Fruit fly (Drosophila melanogaster) whole organism, embryonic: Measurements from ENCODE around the gene Ubi-p63E.
A peak's percentile ranks its signal among the peaks of the same experiment; 100 is the strongest.

Experiments used
- B-H2 ChIP-seq: fragments of 200-800 bp; sonication (Bioruptor generic); optimal IDR thresholded peaks from 2 replicates; lab custom pipeline; 2018; ENCODE audit warnings: missing biosample characterization, mild to moderate bottlenecking, missing genetic modification characterization
- Bgb ChIP-seq: fragments of 200-800 bp; sonication (Bioruptor generic); IDR thresholded peaks from 2 replicates; pipeline ENCODE4 v1.3.6; 2022; ENCODE audit warnings: missing biosample characterization, missing genetic modification characterization; ENCODE audit not compliant: partially characterized antibody
- CG1024 ChIP-seq: fragments of 200-800 bp; sonication (Bioruptor generic); IDR thresholded peaks from 2 replicates; pipeline ENCODE4 v1.3.6; 2022; ENCODE audit warnings: missing biosample characterization, missing genetic modification characterization
- CG10267 ChIP-seq: fragments of 200-800 bp; sonication (Bioruptor generic); optimal IDR thresholded peaks from 2 replicates; lab custom pipeline; 2018; ENCODE audit warnings: missing biosample characterization, mild to moderate bottlenecking, missing genetic modification characterization, moderate library complexity
- CG14667 ChIP-seq: fragments of 200-800 bp; sonication (Bioruptor generic); IDR thresholded peaks from 2 replicates; pipeline ENCODE4 v1.3.6; 2022; ENCODE audit warnings: missing biosample characterization, missing genetic modification characterization
- CG17328 ChIP-seq: fragments of 200-800 bp; sonication (Bioruptor generic); IDR thresholded peaks from 2 replicates; pipeline ENCODE4 v1.3.6; 2022; ENCODE audit warnings: missing biosample characterization, missing genetic modification characterization
- CG18599 ChIP-seq: fragments of 200-800 bp; sonication (Bioruptor generic); optimal IDR thresholded peaks from 3 replicates; lab custom pipeline; 2017; ENCODE audit warnings: missing biosample characterization, missing genetic modification characterization, mild to moderate bottlenecking, moderate library complexity, missing genetic modification reagents
- CG2120 ChIP-seq: fragments of 200-800 bp; sonication (Bioruptor generic); optimal IDR thresholded peaks from 3 replicates; lab custom pipeline; 2016; ENCODE audit warnings: missing biosample characterization, missing genetic modification characterization
- CG2678 ChIP-seq: fragments of 200-800 bp; sonication (Bioruptor generic); optimal IDR thresholded peaks from 3 replicates; lab custom pipeline; 2019; ENCODE audit warnings: missing biosample characterization, mild to moderate bottlenecking, missing genetic modification characterization, moderate library complexity
- CG32532 ChIP-seq: fragments of 200-800 bp; sonication (Bioruptor generic); IDR thresholded peaks from 2 replicates; pipeline ENCODE4 v1.3.6; 2022; ENCODE audit warnings: missing biosample characterization, missing genetic modification characterization
- CG3281 ChIP-seq: fragments of 200-800 bp; sonication (Bioruptor generic); optimal IDR thresholded peaks from 3 replicates; lab custom pipeline; 2017; ENCODE audit warnings: missing biosample characterization, mild to moderate bottlenecking, missing genetic modification characterization
- CG3995 ChIP-seq: fragments of 200-800 bp; sonication (Bioruptor generic); optimal IDR thresholded peaks from 3 replicates; lab custom pipeline; 2016; ENCODE audit warnings: missing biosample characterization, missing genetic modification characterization
- CG4404 ChIP-seq: fragments of 200-800 bp; sonication (Bioruptor generic); IDR thresholded peaks from 2 replicates; pipeline ENCODE4 v1.3.6; 2022; ENCODE audit warnings: missing biosample characterization, missing genetic modification characterization
- CG4707 ChIP-seq: fragments of 200-800 bp; sonication (Bioruptor generic); optimal IDR thresholded peaks from 2 replicates; lab custom pipeline; 2018; ENCODE audit warnings: missing biosample characterization, mild to moderate bottlenecking, missing genetic modification characterization, moderate library complexity
- CG7556 ChIP-seq: fragments of 200-800 bp; sonication (Bioruptor generic); optimal IDR thresholded peaks from 2 replicates; lab custom pipeline; 2017; ENCODE audit warnings: missing biosample characterization, mild to moderate bottlenecking, missing genetic modification characterization
- CG8089 ChIP-seq: fragments of 200-800 bp; sonication (Bioruptor generic); optimal IDR thresholded peaks from 3 replicates; lab custom pipeline; 2016; ENCODE audit warnings: missing biosample characterization, missing genetic modification characterization
- CG8478 ChIP-seq: fragments of >200 bp; optimal IDR thresholded peaks from 2 replicates; lab custom pipeline; 2018
- CG9876 ChIP-seq: fragments of 200-800 bp; sonication (Bioruptor generic); optimal IDR thresholded peaks from 2 replicates; lab custom pipeline; 2016; ENCODE audit warnings: missing biosample characterization, missing genetic modification characterization
- CG9932 ChIP-seq: fragments of 200-800 bp; sonication (Bioruptor generic); IDR thresholded peaks from 2 replicates; pipeline ENCODE4 v1.3.6; 2022; ENCODE audit warnings: missing biosample characterization, missing genetic modification characterization
- Dref ChIP-seq: fragments of 200-800 bp; sonication (Bioruptor generic); IDR thresholded peaks from 2 replicates; pipeline ENCODE4 v1.3.6; 2022; ENCODE audit warnings: missing biosample characterization, missing genetic modification characterization
- Eip74EF ChIP-seq, 2 experiments: fragments of 200-800 bp in 1 of 2; fragments of >200 bp in 1 of 2; sonication (Bioruptor generic) in 1 of 2; optimal IDR thresholded peaks; 2 replicates each; lab custom pipeline; 2017 to 2019; ENCODE audit warnings: missing biosample characterization in 2 of 2, missing genetic modification characterization in 2 of 2, mild to moderate bottlenecking in 1 of 2, moderate library complexity in 1 of 2
- Gug ChIP-seq: fragments of 200-800 bp; sonication (Bioruptor generic); IDR thresholded peaks from 4 replicates; pipeline ENCODE4 v1.3.6; 2022; ENCODE audit warnings: missing biosample characterization, missing genetic modification characterization
- HLH54F ChIP-seq: fragments of 200-800 bp; sonication (Bioruptor generic); optimal IDR thresholded peaks from 3 replicates; lab custom pipeline; 2016; ENCODE audit warnings: missing biosample characterization, missing genetic modification characterization
- Rfx ChIP-seq: fragments of 200-800 bp; sonication (Bioruptor generic); IDR thresholded peaks from 2 replicates; pipeline ENCODE4 v1.3.6; 2022; ENCODE audit warnings: missing biosample characterization, missing genetic modification characterization
- Spps ChIP-seq: fragments of 200-800 bp; sonication (Bioruptor generic); optimal IDR thresholded peaks from 2 replicates; lab custom pipeline; 2018; ENCODE audit warnings: missing biosample characterization, mild to moderate bottlenecking, missing genetic modification characterization
- ab ChIP-seq: fragments of 200-800 bp; sonication (Bioruptor generic); optimal IDR thresholded peaks from 2 replicates; lab custom pipeline; 2016; ENCODE audit warnings: missing biosample characterization, missing genetic modification characterization
- abd-A ChIP-seq: fragments of 200-800 bp; sonication (Bioruptor generic); optimal IDR thresholded peaks from 3 replicates; lab custom pipeline; 2019; ENCODE audit warnings: missing biosample characterization, mild to moderate bottlenecking, missing genetic modification characterization, moderate library complexity
- aop ChIP-seq: fragments of 200-800 bp; sonication (Bioruptor generic); IDR thresholded peaks from 2 replicates; pipeline ENCODE4 v1.3.6; 2022; ENCODE audit warnings: missing biosample characterization, missing genetic modification characterization
- chinmo ChIP-seq: fragments of 200-800 bp; sonication (Bioruptor generic); IDR thresholded peaks from 4 replicates; pipeline ENCODE4 v1.3.6; 2022; ENCODE audit warnings: missing biosample characterization, missing genetic modification characterization; ENCODE audit not compliant: partially characterized antibody
- gro ChIP-seq: fragments of 200-800 bp; sonication (Bioruptor generic); optimal IDR thresholded peaks from 2 replicates; lab custom pipeline; 2016; ENCODE audit warnings: missing biosample characterization, missing genetic modification characterization
- hbn ChIP-seq: fragments of 200-800 bp; sonication (Bioruptor generic); IDR thresholded peaks from 2 replicates; pipeline ENCODE4 v1.3.6; 2022; ENCODE audit warnings: missing biosample characterization, missing genetic modification characterization; ENCODE audit not compliant: partially characterized antibody
- jing ChIP-seq: fragments of 200-800 bp; sonication (Bioruptor generic); optimal IDR thresholded peaks from 2 replicates; lab custom pipeline; 2018; ENCODE audit warnings: missing biosample characterization, mild to moderate bottlenecking, missing genetic modification characterization
- klu ChIP-seq: fragments of 200-800 bp; sonication (Bioruptor generic); IDR thresholded peaks from 2 replicates; pipeline ENCODE4 v1.3.6; 2022; ENCODE audit warnings: missing biosample characterization, missing genetic modification characterization
- lola ChIP-seq, 3 experiments: fragments of >200 bp in 2 of 3; fragments of 200-800 bp in 1 of 3; sonication (Bioruptor generic) in 1 of 3; optimal IDR thresholded peaks; 2 replicates each; lab custom pipeline; 2017 to 2019; ENCODE audit warnings: missing biosample characterization in 3 of 3, missing genetic modification characterization in 3 of 3, mild to moderate bottlenecking in 1 of 3, moderate library complexity in 1 of 3
- nau ChIP-seq: fragments of 200-800 bp; sonication (Bioruptor generic); optimal IDR thresholded peaks from 3 replicates; lab custom pipeline; 2017; ENCODE audit warnings: missing biosample characterization, mild to moderate bottlenecking, missing genetic modification characterization, missing genetic modification reagents
- nom ChIP-seq: fragments of 200-800 bp; sonication (Bioruptor generic); optimal IDR thresholded peaks from 2 replicates; lab custom pipeline; 2017; ENCODE audit warnings: missing biosample characterization, missing genetic modification characterization, mild to moderate bottlenecking, moderate library complexity, missing genetic modification reagents
- org-1 ChIP-seq: fragments of 200-800 bp; sonication (Bioruptor generic); optimal IDR thresholded peaks from 2 replicates; lab custom pipeline; 2017; ENCODE audit warnings: missing biosample characterization, missing genetic modification characterization
- ranshi ChIP-seq: fragments of 200-800 bp; sonication (Bioruptor generic); IDR thresholded peaks from 2 replicates; pipeline ENCODE4 v1.3.6; 2022; ENCODE audit warnings: missing biosample characterization, missing genetic modification characterization
- sd ChIP-seq: fragments of 200-800 bp; sonication (Bioruptor generic); optimal IDR thresholded peaks from 3 replicates; lab custom pipeline; 2018; ENCODE audit warnings: missing biosample characterization, mild to moderate bottlenecking, missing genetic modification characterization, moderate library complexity
- slou ChIP-seq: fragments of 200-800 bp; sonication (Bioruptor generic); optimal IDR thresholded peaks from 3 replicates; lab custom pipeline; 2016; ENCODE audit warnings: missing biosample characterization, missing genetic modification characterization
- so ChIP-seq: fragments of 200-800 bp; sonication (Bioruptor generic); IDR thresholded peaks from 3 replicates; pipeline ENCODE4 v1.3.6; 2022; ENCODE audit warnings: missing biosample characterization, missing genetic modification characterization

The Ubi-p63E gene

dm6 chr3L:3952468-3952867 is 49.5 kb upstream of the Ubi-p63E start, which contains the start of gene CG14984 (continued):
- TF ChIP-seq CG2678 (tag; lab: Kevin White, UChicago) (peak; percentile 70), CG14667 (GFP tag; lab: Robert Waterston, UW) (peak; percentile 35; the same call in 1 of the 2 replicates), CG1024 (no peak), org-1 (peak; percentile 4), abd-A (no peak), slou (GFP tag; lab: Kevin White, UChicago) (no peak), so (no peak), CG3281 (GFP tag; lab: Kevin White, UChicago) (peak; percentile 78), CG4404 (peak; percentile 43; the same call in 1 of the 2 replicates)

dm6 chr3L:3951875-3952274 is 48.9 kb upstream of the Ubi-p63E start:
- TF ChIP-seq CG8089 (GFP tag; lab: Kevin White, UChicago): no peak
- no peak for TF ChIP-seq Spps (tag; lab: Kevin White, UChicago)
- no peak for TF ChIP-seq Bgb (GFP tag; lab: Robert Waterston, UW)
- TF ChIP-seq CG10267 (tag; lab: Kevin White, UChicago): no peak
- TF ChIP-seq nom (GFP tag; lab: Kevin White, UChicago): no peak
- TF ChIP-seq CG18599 (GFP tag; lab: Kevin White, UChicago): no peak
- no peak for TF ChIP-seq CG7556 (GFP tag; lab: Kevin White, UChicago)
- TF ChIP-seq lola (GFP tag; optimal IDR thresholded peaks at IDR 0.05; lab: Kevin White, UChicago): no peak
- no peak for TF ChIP-seq jing (GFP tag; lab: Kevin White, UChicago)
- no peak for TF ChIP-seq aop (GFP tag; lab: Robert Waterston, UW)
- TF ChIP-seq ab (GFP tag; lab: Kevin White, UChicago): no peak
- TF ChIP-seq CG9932 (GFP tag; lab: Robert Waterston, UW): peak; percentile 50
- TF ChIP-seq gro (GFP tag; lab: Kevin White, UChicago): no peak
- TF ChIP-seq CG9876 (GFP tag; lab: Kevin White, UChicago): no peak
- peak; percentile 15 for TF ChIP-seq B-H2
- TF ChIP-seq CG3995 (GFP tag; lab: Kevin White, UChicago): peak; percentile 91
- peak; percentile 32; the same call in 1 of the 2 replicates for TF ChIP-seq CG32532
- TF ChIP-seq HLH54F: no peak
- TF ChIP-seq CG8478 (lab: Kevin White, UChicago): no peak
- TF ChIP-seq CG2120 (GFP tag; lab: Kevin White, UChicago): no peak
- peak; percentile 48; the same call in 1 of the 2 replicates for TF ChIP-seq Rfx (GFP tag; lab: Robert Waterston, UW)
- no peak for TF ChIP-seq klu (GFP tag; lab: Robert Waterston, UW)
- TF ChIP-seq Eip74EF (GFP tag; optimal IDR thresholded peaks at IDR 0.05; lab: Kevin White, UChicago): no peak
- TF ChIP-seq nau (GFP tag; lab: Kevin White, UChicago): no peak
- TF ChIP-seq hbn: no peak
- peak; percentile 56 for TF ChIP-seq sd (tag; lab: Kevin White, UChicago)
- TF ChIP-seq CG17328: no peak
- no peak for TF ChIP-seq CG4707 (GFP tag; lab: Kevin White, UChicago)
- TF ChIP-seq Dref: no peak
- peak; percentile 18; the same call in 1 of the 2 replicates for TF ChIP-seq ranshi (GFP tag; lab: Robert Waterston, UW)
- no peak for TF ChIP-seq Gug (GFP tag; lab: Robert Waterston, UW)
- 0 out of 4 replicates have a peak, but pooled peaks have one; percentile 55 for TF ChIP-seq chinmo (GFP tag; lab: Robert Waterston, UW)
